Fruit fly (Drosophila melanogaster) whole organism, adult: Measurements from ENCODE around the gene Cyp304a1.

Source experiments
- CG11617 ChIP-seq: fragments of 200-800 bp; sonication (Bioruptor generic); optimal IDR thresholded peaks from 2 replicates; lab custom pipeline; 2017; ENCODE audit warnings: mild to moderate bottlenecking, missing biosample characterization, missing genetic modification reagents, missing genetic modification characterization
- CG12768 ChIP-seq: fragments of 200-800 bp; sonication (Bioruptor generic); optimal IDR thresholded peaks from 2 replicates; lab custom pipeline; 2017; ENCODE audit warnings: missing biosample characterization, missing genetic modification characterization, mild to moderate bottlenecking, moderate library complexity, missing genetic modification reagents
- CG14711 ChIP-seq: fragments of 200-800 bp; sonication (Bioruptor generic); optimal IDR thresholded peaks from 2 replicates; lab custom pipeline; 2018; ENCODE audit warnings: missing biosample characterization, mild to moderate bottlenecking, missing genetic modification characterization, moderate library complexity
- CG1620 ChIP-seq: fragments of 200-800 bp; sonication (Bioruptor generic); optimal IDR thresholded peaks from 2 replicates; lab custom pipeline; 2016; ENCODE audit warnings: missing biosample characterization, missing genetic modification characterization
- CG5204 ChIP-seq: fragments of 200-800 bp; sonication (Bioruptor generic); optimal IDR thresholded peaks from 2 replicates; lab custom pipeline; 2016; ENCODE audit warnings: missing biosample characterization, missing genetic modification characterization
- CG7045 ChIP-seq: fragments of 200-800 bp; sonication (Bioruptor generic); optimal IDR thresholded peaks from 2 replicates; lab custom pipeline; 2017; ENCODE audit warnings: missing biosample characterization, mild to moderate bottlenecking, missing genetic modification characterization
- CG7101 ChIP-seq: fragments of 200-800 bp; sonication (Bioruptor generic); optimal IDR thresholded peaks from 2 replicates; lab custom pipeline; 2018; ENCODE audit warnings: missing biosample characterization, mild to moderate bottlenecking, missing genetic modification characterization, moderate library complexity
- Clk ChIP-seq: fragments of 200-800 bp; sonication (Bioruptor generic); optimal IDR thresholded peaks from 2 replicates; lab custom pipeline; 2017; ENCODE audit warnings: missing biosample characterization, missing genetic modification characterization
- Crg-1 ChIP-seq: fragments of 200-800 bp; sonication (Bioruptor generic); optimal IDR thresholded peaks from 2 replicates; lab custom pipeline; 2016; ENCODE audit warnings: missing biosample characterization, missing genetic modification characterization
- Hr96 ChIP-seq: fragments of 200-800 bp; sonication (Bioruptor generic); optimal IDR thresholded peaks from 2 replicates; lab custom pipeline; 2016; ENCODE audit warnings: missing biosample characterization, missing genetic modification characterization
- bab1 ChIP-seq: fragments of 200-800 bp; sonication (Bioruptor generic); optimal IDR thresholded peaks from 3 replicates; lab custom pipeline; 2019; ENCODE audit warnings: missing biosample characterization, mild to moderate bottlenecking, missing genetic modification characterization, moderate library complexity
- cic ChIP-seq: fragments of 200-800 bp; sonication (Bioruptor generic); optimal IDR thresholded peaks from 2 replicates; lab custom pipeline; 2017; ENCODE audit warnings: missing biosample characterization, mild to moderate bottlenecking, missing genetic modification characterization, moderate library complexity
- cnc ChIP-seq, 2 experiments: fragments of >200 bp; optimal IDR thresholded peaks; 2 replicates each; lab custom pipeline; 2017
- kay ChIP-seq: fragments of 200-800 bp; sonication (Bioruptor generic); peaks from one replicate; lab custom pipeline; 2016; ENCODE audit warnings: missing biosample characterization, missing genetic modification characterization, borderline replicate concordance
- ovo ChIP-seq: fragments of 200-800 bp; sonication (Bioruptor generic); optimal IDR thresholded peaks from 2 replicates; lab custom pipeline; 2016; ENCODE audit warnings: missing biosample characterization, missing genetic modification characterization
- pad ChIP-seq: fragments of 200-800 bp; sonication (Bioruptor generic); optimal IDR thresholded peaks from 3 replicates; lab custom pipeline; 2017; ENCODE audit warnings: missing biosample characterization, missing genetic modification characterization, mild to moderate bottlenecking, moderate library complexity, missing genetic modification reagents
- tj ChIP-seq: fragments of 200-800 bp; sonication (Bioruptor generic); optimal IDR thresholded peaks from 3 replicates; lab custom pipeline; 2017; ENCODE audit warnings: missing biosample characterization, mild to moderate bottlenecking, missing genetic modification characterization, moderate library complexity
- toe ChIP-seq: fragments of 200-800 bp; sonication (Bioruptor generic); optimal IDR thresholded peaks from 2 replicates; lab custom pipeline; 2016; ENCODE audit warnings: missing biosample characterization, missing genetic modification characterization

The Cyp304a1 gene

dm6 chr3R:13014168-13014881, 50.7 kb downstream of the Cyp304a1 start:
- TF ChIP-seq tj (GFP tag; lab: Kevin White, UChicago) (peak; percentile 96), toe (no peak), kay (GFP tag; lab: Kevin White, UChicago) (peak; percentile 89), CG1620 (no peak), CG14711 (tag; lab: Kevin White, UChicago) (peak; percentile 23)

- TF ChIP-seq toe (no peak), CG12768 (GFP tag; lab: Kevin White, UChicago) (no peak), CG7045 (GFP tag; lab: Kevin White, UChicago) (no peak), pad (GFP tag; lab: Kevin White, UChicago) (no peak), ovo (no peak), Hr96 (GFP tag; lab: Kevin White, UChicago) (no peak), Crg-1 (GFP tag; lab: Kevin White, UChicago) (no peak), tj (GFP tag; lab: Kevin White, UChicago) (no peak), CG11617 (no peak), bab1 (GFP tag; lab: Kevin White, UChicago) (no peak), kay (GFP tag; lab: Kevin White, UChicago) (no peak), Clk (GFP tag; lab: Kevin White, UChicago) (no peak), cic (GFP tag; lab: Kevin White, UChicago) (no peak), CG1620 (no peak), CG7101 (tag; lab: Kevin White, UChicago) (no peak), CG5204 (no peak), cnc (optimal IDR thresholded peaks at IDR 0.05; lab: Kevin White, UChicago) (no peak), CG14711 (tag; lab: Kevin White, UChicago) (no peak)
Measured at dm6 chr3R:13015402-13015801, 51.8 kb downstream of the Cyp304a1 start.
